Fruit fly (Drosophila melanogaster): ENCODE results near the gene Ir94h.

The Ir94h gene

dm6 chr3R:23508304-23508703, 21.0 kb downstream of the Ir94h start (continued):
- peak; percentile 56 for TF ChIP-seq CG8119 (GFP tag; IDR thresholded peaks at IDR 0.05)
- peak; percentile 40 for TF ChIP-seq Eip93F (GFP tag; optimal IDR thresholded peaks at IDR 0.05)
- TF ChIP-seq CG6163 (GFP tag; IDR thresholded peaks at IDR 0.05): peak; percentile 76
- peak; percentile 53 to 71 for TF ChIP-seq ss (GFP tag; optimal IDR thresholded peaks at IDR 0.05)
- TF ChIP-seq Hr39 (GFP tag; optimal IDR thresholded peaks at IDR 0.05): peak; percentile 33
- TF ChIP-seq Smox (GFP tag; optimal IDR thresholded peaks at IDR 0.05): peak; percentile 67
- TF ChIP-seq salr (GFP tag; optimal IDR thresholded peaks at IDR 0.05): peak; percentile 13 to 42
- peak; percentile 67 for TF ChIP-seq topi (GFP tag; optimal IDR thresholded peaks at IDR 0.05)
- TF ChIP-seq CG7368 (GFP tag; optimal IDR thresholded peaks at IDR 0.05): peak; percentile 62
- TF ChIP-seq CG15336 (GFP tag; IDR thresholded peaks at IDR 0.05): peak; percentile 38; the same call in 1 of the 2 replicates
- peak; percentile 84 for TF ChIP-seq CG8632 (GFP tag; optimal IDR thresholded peaks at IDR 0.05)
- peak; percentile 81 for TF ChIP-seq esn (GFP tag; optimal IDR thresholded peaks at IDR 0.05)
- TF ChIP-seq Hr4 (GFP tag; optimal IDR thresholded peaks at IDR 0.05): no peak
- TF ChIP-seq CG11294 (GFP tag; IDR thresholded peaks at IDR 0.05): no peak
- peak; percentile 78 for TF ChIP-seq Ets96B (tag; optimal IDR thresholded peaks at IDR 0.05)
- TF ChIP-seq CG1621 (tag; optimal IDR thresholded peaks at IDR 0.05): peak; percentile 36
- peak; percentile 79 for TF ChIP-seq CG6792 (GFP tag; optimal IDR thresholded peaks at IDR 0.05)
- peak; percentile 68 for TF ChIP-seq Sox102F (GFP tag; optimal IDR thresholded peaks at IDR 0.05)
- peak; percentile 60 for TF ChIP-seq CG9139 (GFP tag; optimal IDR thresholded peaks at IDR 0.05)
- TF ChIP-seq CG10631 (GFP tag; optimal IDR thresholded peaks at IDR 0.05): peak; percentile 79
- TF ChIP-seq Hr38 (GFP tag; optimal IDR thresholded peaks at IDR 0.05): no peak

- TF ChIP-seq fd59A (GFP tag; optimal IDR thresholded peaks at IDR 0.05) (no peak), OdsH (GFP tag; optimal IDR thresholded peaks at IDR 0.05) (no peak), Gug (GFP tag; IDR thresholded peaks at IDR 0.05) (no peak), ss (GFP tag; optimal IDR thresholded peaks at IDR 0.05) (peak in 1 of 2 experiments; percentile 62), Eip75B (GFP tag; optimal IDR thresholded peaks at IDR 0.05) (no peak), CG8632 (GFP tag; optimal IDR thresholded peaks at IDR 0.05) (no peak), CG3032 (tag; optimal IDR thresholded peaks at IDR 0.05) (no peak)
Observed at dm6 chr3R:23509408-23509940, 22.2 kb downstream of the Ir94h start.

dm6 chr3R:23511356-23511755, 24.1 kb downstream of the Ir94h start:
- TF ChIP-seq fd85E (GFP tag; optimal IDR thresholded peaks at IDR 0.05): no peak
- peak; percentile 47 for TF ChIP-seq Eip78C (GFP tag)
- TF ChIP-seq svp (GFP tag): peak; percentile 56

dm6 chr3R:23519395-23520101, 32.2 kb downstream of the Ir94h start, which contains the start of gene Irk2:
Gene Irk2 (minus strand): TSS chr3R:23519445.
- peak; percentile 40 for TF ChIP-seq CG34406 (GFP tag; optimal IDR thresholded peaks at IDR 0.05)
- peak; percentile 87 for TF ChIP-seq Eip78C (GFP tag)
- TF ChIP-seq CG1621 (tag; optimal IDR thresholded peaks at IDR 0.05): no peak
- no peak for TF ChIP-seq achi (GFP tag; optimal IDR thresholded peaks at IDR 0.05)
- TF ChIP-seq CG8632 (GFP tag; optimal IDR thresholded peaks at IDR 0.05): peak; percentile 18
- no peak for TF ChIP-seq CG6808 (GFP tag; optimal IDR thresholded peaks at IDR 0.05)
- TF ChIP-seq svp (GFP tag): peak; percentile 15
- TF ChIP-seq CG16779 (tag; optimal IDR thresholded peaks at IDR 0.05): peak; percentile 1
- TF ChIP-seq Sox102F (GFP tag; optimal IDR thresholded peaks at IDR 0.05): peak; percentile 20

- no peak for TF ChIP-seq svp (GFP tag)
- TF ChIP-seq vri (GFP tag; optimal IDR thresholded peaks at IDR 0.05): no peak
- TF ChIP-seq CG6808 (GFP tag; optimal IDR thresholded peaks at IDR 0.05): no peak
- no peak for TF ChIP-seq Blimp-1 (GFP tag; optimal IDR thresholded peaks at IDR 0.05)
- no peak for TF ChIP-seq Eip78C (GFP tag)
- TF ChIP-seq CG8632 (GFP tag; optimal IDR thresholded peaks at IDR 0.05): no peak
- no peak for TF ChIP-seq Gug (GFP tag; IDR thresholded peaks at IDR 0.05)
- no peak for TF ChIP-seq CG3919 (GFP tag; optimal IDR thresholded peaks at IDR 0.05)
- TF ChIP-seq eg (GFP tag; IDR thresholded peaks at IDR 0.05): no peak
- TF ChIP-seq Lpt (GFP tag; optimal IDR thresholded peaks at IDR 0.05): no peak
- no peak for TF ChIP-seq Sox14 (GFP tag; optimal IDR thresholded peaks at IDR 0.05)
- no peak for TF ChIP-seq net (GFP tag; optimal IDR thresholded peaks at IDR 0.05)
- no peak for TF ChIP-seq pdm3 (GFP tag; optimal IDR thresholded peaks at IDR 0.05)
Observed at dm6 chr3R:23521483-23521882, 34.2 kb downstream of the Ir94h start, which contains the start of gene CG10177. Gene CG10177 (minus strand): TSS chr3R:23521583.
